Worm (Caenorhabditis elegans) whole organism, young adult: ENCODE data around the gene R02C2.1.

Experiments
- B0019.2 ChIP-seq: fragments of 200-800 bp; sonication (Bioruptor generic); conservative IDR thresholded peaks from 2 replicates; pipeline ENCODE4 v1.3.6; 2022; ENCODE audit warnings: missing genetic modification reagents, missing genetic modification characterization, missing compliant biosample characterization
- egrh-3 ChIP-seq: fragments of 200-800 bp; sonication (Bioruptor generic); IDR thresholded peaks from 2 replicates; pipeline ENCODE4 v1.3.6; 2022; ENCODE audit warnings: missing genetic modification reagents, missing genetic modification characterization, missing compliant biosample characterization
- pha-4 ChIP-seq: fragments of 150-350 bp; sonication (generic microtip); optimal IDR thresholded peaks from 2 replicates; lab custom pipeline; 2014; ENCODE audit warnings: missing biosample characterization, missing genetic modification reagents, missing genetic modification characterization
- sdz-38 ChIP-seq: sonication (generic microtip); optimal IDR thresholded peaks from 2 replicates; lab custom pipeline; 2016; ENCODE audit warnings: missing genotype, missing genetic modification characterization, missing compliant biosample characterization

- no peak for TF ChIP-seq egrh-3
- no peak for TF ChIP-seq pha-4 (tag; lab: Kevin White, UChicago)
- no peak for TF ChIP-seq sdz-38
- TF ChIP-seq B0019.2, result no peak
Observed at ce11 chrV:283953-284352, 46.0 kb upstream of the R02C2.1 start.
